Fruit fly (Drosophila melanogaster): ENCODE data around the gene CG9902.

Gene CG9902

dm6 chrX:16553542-16554182, 6.3 kb upstream of the CG9902 start, which contains the start of gene Arp2 (continued):
- no peak for TF ChIP-seq Stat92E (GFP tag; optimal IDR thresholded peaks at IDR 0.05)
- no peak for TF ChIP-seq salm (tag; optimal IDR thresholded peaks at IDR 0.05)
- no peak for TF ChIP-seq bcd (GFP tag; optimal IDR thresholded peaks at IDR 0.05)
- TF ChIP-seq Fer3 (tag; optimal IDR thresholded peaks at IDR 0.05) = no peak
- no peak for TF ChIP-seq CG6654 (GFP tag; optimal IDR thresholded peaks at IDR 0.05)
- no peak for TF ChIP-seq bowl (GFP tag; IDR thresholded peaks at IDR 0.05)
- peak; percentile 32; the same call in 1 of the 2 replicates for TF ChIP-seq CG2129 (GFP tag; IDR thresholded peaks at IDR 0.05; ENCODE audit: partially characterized antibody)
- TF ChIP-seq CG13296 (GFP tag; optimal IDR thresholded peaks at IDR 0.05) = no peak
- no peak for TF ChIP-seq Gug (GFP tag; IDR thresholded peaks at IDR 0.05)
- no peak for TF ChIP-seq CG31441 (GFP tag; IDR thresholded peaks at IDR 0.05)
- TF ChIP-seq Xrp1 (GFP tag; IDR thresholded peaks at IDR 0.05) = no peak
- TF ChIP-seq BEAF-32 (GFP tag; optimal IDR thresholded peaks at IDR 0.05) = peak; percentile 79
- TF ChIP-seq CG15514 (GFP tag; optimal IDR thresholded peaks at IDR 0.05) = peak; percentile 41
- no peak for TF ChIP-seq wdn (GFP tag; IDR thresholded peaks at IDR 0.05)
- TF ChIP-seq CG15696 (tag; optimal IDR thresholded peaks at IDR 0.05) = no peak
- TF ChIP-seq Kr (GFP tag; optimal IDR thresholded peaks at IDR 0.05) = no peak
- TF ChIP-seq Ssrp (tag; optimal IDR thresholded peaks at IDR 0.05) = no peak
- TF ChIP-seq D (optimal IDR thresholded peaks at IDR 0.05) = no peak
- TF ChIP-seq D (GFP tag; optimal IDR thresholded peaks at IDR 0.05) = no peak
- TF ChIP-seq Usf (GFP tag; optimal IDR thresholded peaks at IDR 0.05) = no peak
- TF ChIP-seq CG4820 (GFP tag; optimal IDR thresholded peaks at IDR 0.05) = no peak
- peak; percentile 63; the same call in 2 of the 3 replicates for TF ChIP-seq Doc3 (GFP tag; IDR thresholded peaks at IDR 0.05; ENCODE audit: partially characterized antibody)
- no peak for TF ChIP-seq Dek (tag; optimal IDR thresholded peaks at IDR 0.05)
- no peak for TF ChIP-seq CG15269 (tag; optimal IDR thresholded peaks at IDR 0.05)
- TF ChIP-seq CkIIα-i1 (GFP tag; IDR thresholded peaks at IDR 0.05) = no peak
- TF ChIP-seq NfI (GFP tag; optimal IDR thresholded peaks at IDR 0.05) = no peak
- peak; percentile 41 for TF ChIP-seq pzg (GFP tag; optimal IDR thresholded peaks at IDR 0.05)
- TF ChIP-seq Atf3 (GFP tag; optimal IDR thresholded peaks at IDR 0.05) = no peak
- no peak for TF ChIP-seq Dad (GFP tag; optimal IDR thresholded peaks at IDR 0.05)
- TF ChIP-seq wek (GFP tag; optimal IDR thresholded peaks at IDR 0.05) = no peak
- TF ChIP-seq zfh1 (GFP tag; IDR thresholded peaks at IDR 0.05) = no peak
- TF ChIP-seq B-H2 (GFP tag; optimal IDR thresholded peaks at IDR 0.05) = no peak
- no peak for TF ChIP-seq oc (tag; optimal IDR thresholded peaks at IDR 0.05)
- TF ChIP-seq nom (GFP tag; optimal IDR thresholded peaks at IDR 0.05) = no peak
- peak; percentile 69; the same call in 2 of the 3 replicates for TF ChIP-seq CG6791 (GFP tag; IDR thresholded peaks at IDR 0.05; ENCODE audit: partially characterized antibody)
- TF ChIP-seq hb (GFP tag; IDR thresholded peaks at IDR 0.05; ENCODE audit: partially characterized antibody) = peak; percentile 68
- no peak for TF ChIP-seq vfl (GFP tag; optimal IDR thresholded peaks at IDR 0.05)
- no peak for TF ChIP-seq CG8765 (GFP tag; IDR thresholded peaks at IDR 0.05)
- TF ChIP-seq CG9876 (GFP tag; optimal IDR thresholded peaks at IDR 0.05) = no peak
- no peak for TF ChIP-seq CG4707 (GFP tag; optimal IDR thresholded peaks at IDR 0.05)
- no peak for TF ChIP-seq btn (GFP tag; optimal IDR thresholded peaks at IDR 0.05)
- TF ChIP-seq nerfin-1 (tag; optimal IDR thresholded peaks at IDR 0.05) = no peak
- TF ChIP-seq dmrt99B (tag; optimal IDR thresholded peaks at IDR 0.05) = no peak
- TF ChIP-seq CG3726 (GFP tag; IDR thresholded peaks at IDR 0.05) = no peak
- no peak for TF ChIP-seq CG1647 (GFP tag; optimal IDR thresholded peaks at IDR 0.05)
- TF ChIP-seq ato (GFP tag; IDR thresholded peaks at IDR 0.05; ENCODE audit: partially characterized antibody) = 0 out of 2 replicates have a peak, but pooled peaks have one; percentile 38
- no peak for TF ChIP-seq CG13424 (tag; optimal IDR thresholded peaks at IDR 0.05)
- TF ChIP-seq CG10267 (tag; optimal IDR thresholded peaks at IDR 0.05) = peak; percentile 11
- TF ChIP-seq CG8359 (GFP tag; optimal IDR thresholded peaks at IDR 0.05; ENCODE audit: borderline replicate concordance) = no peak
